Fruit fly (Drosophila melanogaster) whole organism, embryonic: ENCODE measurements around the gene CG42329.
A peak's percentile ranks its signal among the peaks of the same experiment; 100 is the strongest.

ENCODE experiments used
- B-H1 ChIP-seq: fragments of 200-800 bp; sonication (Bioruptor generic); IDR thresholded peaks from 3 replicates; pipeline ENCODE4 v1.3.6; 2022; ENCODE audit warnings: missing biosample characterization, missing genetic modification characterization
- CG10267 ChIP-seq: fragments of 200-800 bp; sonication (Bioruptor generic); optimal IDR thresholded peaks from 2 replicates; lab custom pipeline; 2018; ENCODE audit warnings: missing biosample characterization, mild to moderate bottlenecking, missing genetic modification characterization, moderate library complexity
- CG11723 ChIP-seq: fragments of 200-800 bp; sonication (Bioruptor generic); optimal IDR thresholded peaks from 2 replicates; lab custom pipeline; 2017; ENCODE audit warnings: missing biosample characterization, mild to moderate bottlenecking, missing genetic modification characterization
- CG12236 ChIP-seq: fragments of 200-800 bp; sonication (Bioruptor generic); optimal IDR thresholded peaks from 2 replicates; lab custom pipeline; 2016; ENCODE audit warnings: missing biosample characterization, missing genetic modification characterization
- CG13287 ChIP-seq: fragments of 200-800 bp; sonication (Bioruptor generic); IDR thresholded peaks from 2 replicates; pipeline ENCODE4 v1.3.6; 2022; ENCODE audit warnings: missing biosample characterization, missing genetic modification characterization; ENCODE audit not compliant: partially characterized antibody
- CG13424 ChIP-seq: fragments of 200-800 bp; sonication (Bioruptor generic); optimal IDR thresholded peaks from 2 replicates; lab custom pipeline; 2019; ENCODE audit warnings: missing biosample characterization, mild to moderate bottlenecking, missing genetic modification characterization, moderate library complexity
- CG14050 ChIP-seq: fragments of 200-800 bp; sonication (Bioruptor generic); IDR thresholded peaks from 3 replicates; pipeline ENCODE4 v1.3.6; 2022; ENCODE audit warnings: missing biosample characterization, missing genetic modification characterization
- CG14860 ChIP-seq: fragments of 200-800 bp; sonication (Bioruptor generic); IDR thresholded peaks from 3 replicates; pipeline ENCODE4 v1.3.6; 2022; ENCODE audit warnings: missing biosample characterization, missing genetic modification characterization; ENCODE audit not compliant: partially characterized antibody
- CG16779 ChIP-seq: fragments of 200-800 bp; sonication (Bioruptor generic); IDR thresholded peaks from 2 replicates; pipeline ENCODE4 v1.3.6; 2022; ENCODE audit warnings: missing biosample characterization, missing genetic modification characterization
- CG18262 ChIP-seq: fragments of 200-800 bp; optimal IDR thresholded peaks from 3 replicates; lab custom pipeline; 2019; ENCODE audit warnings: missing biosample characterization, mild to moderate bottlenecking, missing genetic modification characterization, moderate library complexity
- CG18619 ChIP-seq: fragments of 200-800 bp; sonication (Bioruptor generic); optimal IDR thresholded peaks from 3 replicates; lab custom pipeline; 2017; ENCODE audit warnings: missing biosample characterization, mild to moderate bottlenecking, missing genetic modification characterization
- CG3163 ChIP-seq: fragments of 200-800 bp; sonication (Bioruptor generic); optimal IDR thresholded peaks from 3 replicates; lab custom pipeline; 2016; ENCODE audit warnings: missing biosample characterization, missing genetic modification characterization
- CG3281 ChIP-seq: fragments of 200-800 bp; sonication (Bioruptor generic); optimal IDR thresholded peaks from 3 replicates; lab custom pipeline; 2017; ENCODE audit warnings: missing biosample characterization, mild to moderate bottlenecking, missing genetic modification characterization
- CG4282 ChIP-seq: fragments of 200-800 bp; sonication (Bioruptor generic); optimal IDR thresholded peaks from 2 replicates; lab custom pipeline; 2016; ENCODE audit warnings: missing biosample characterization, missing genetic modification characterization
- CG4360 ChIP-seq: fragments of 200-800 bp; sonication (Bioruptor generic); IDR thresholded peaks from 2 replicates; pipeline ENCODE4 v1.3.6; 2022; ENCODE audit warnings: missing biosample characterization, missing genetic modification characterization
- CG4404 ChIP-seq: fragments of 200-800 bp; sonication (Bioruptor generic); IDR thresholded peaks from 2 replicates; pipeline ENCODE4 v1.3.6; 2022; ENCODE audit warnings: missing biosample characterization, missing genetic modification characterization
- CG6272 ChIP-seq: fragments of 200-800 bp; sonication (Bioruptor generic); IDR thresholded peaks from 2 replicates; pipeline ENCODE4 v1.3.6; 2022; ENCODE audit warnings: missing biosample characterization, missing genetic modification characterization
- CG7372 ChIP-seq: fragments of 200-800 bp; sonication (Bioruptor generic); IDR thresholded peaks from 2 replicates; pipeline ENCODE4 v1.3.6; 2022; ENCODE audit warnings: missing biosample characterization, missing genetic modification characterization
- CG7786 ChIP-seq: fragments of 200-800 bp; sonication (Bioruptor generic); optimal IDR thresholded peaks from 2 replicates; lab custom pipeline; 2016; ENCODE audit warnings: missing biosample characterization, missing genetic modification characterization
- CG7987 ChIP-seq: fragments of 200-800 bp; sonication (Bioruptor generic); optimal IDR thresholded peaks from 2 replicates; lab custom pipeline; 2018; ENCODE audit warnings: missing biosample characterization, mild to moderate bottlenecking, missing genetic modification characterization, moderate library complexity
- CG8478 ChIP-seq: fragments of >200 bp; optimal IDR thresholded peaks from 2 replicates; lab custom pipeline; 2018
- D ChIP-seq, 2 experiments: fragments of 200-800 bp in 1 of 2; fragments of >200 bp in 1 of 2; sonication (Bioruptor generic) in 1 of 2; optimal IDR thresholded peaks; 2 replicates in 1 of 2; 3 replicates in 1 of 2; lab custom pipeline; 2017; ENCODE audit warnings: mild to moderate bottlenecking in 1 of 2, missing biosample characterization in 1 of 2, missing genetic modification characterization in 1 of 2, missing genetic modification reagents in 1 of 2
- Dad ChIP-seq: fragments of 200-800 bp; sonication (Bioruptor generic); optimal IDR thresholded peaks from 3 replicates; lab custom pipeline; 2016; ENCODE audit warnings: missing biosample characterization, missing genetic modification characterization
- Dip3 ChIP-seq: fragments of 200-800 bp; sonication (Bioruptor generic); optimal IDR thresholded peaks from 3 replicates; lab custom pipeline; 2016; ENCODE audit warnings: missing biosample characterization, missing genetic modification characterization
- Fer1 ChIP-seq: fragments of 200-800 bp; sonication (Bioruptor generic); optimal IDR thresholded peaks from 2 replicates; lab custom pipeline; 2017; ENCODE audit warnings: missing biosample characterization, mild to moderate bottlenecking, missing genetic modification characterization
- Gsc ChIP-seq: fragments of 200-800 bp; sonication (Bioruptor generic); IDR thresholded peaks from 2 replicates; pipeline ENCODE4 v1.3.6; 2022; ENCODE audit warnings: missing biosample characterization, missing genetic modification characterization
- Lpt ChIP-seq: fragments of >200 bp; optimal IDR thresholded peaks from 2 replicates; lab custom pipeline; 2018; ENCODE audit warnings: missing biosample characterization, missing genetic modification characterization
- NK7.1 ChIP-seq: fragments of 200-800 bp; sonication (Bioruptor generic); optimal IDR thresholded peaks from 3 replicates; lab custom pipeline; 2016; ENCODE audit warnings: missing biosample characterization, missing genetic modification characterization
- NfI ChIP-seq: fragments of 200-800 bp; sonication (Bioruptor generic); optimal IDR thresholded peaks from 3 replicates; lab custom pipeline; 2018; ENCODE audit warnings: missing biosample characterization, mild to moderate bottlenecking, missing genetic modification characterization, moderate library complexity
- Xrp1 ChIP-seq: fragments of 200-800 bp; sonication (Bioruptor generic); IDR thresholded peaks from 2 replicates; pipeline ENCODE4 v1.3.6; 2022; ENCODE audit warnings: missing biosample characterization, missing genetic modification characterization
- ash1 ChIP-seq: fragments of 200-800 bp; sonication (Bioruptor generic); optimal IDR thresholded peaks from 2 replicates; lab custom pipeline; 2018; ENCODE audit warnings: missing biosample characterization, mild to moderate bottlenecking, missing genetic modification characterization
- btn ChIP-seq: fragments of 200-800 bp; sonication (Bioruptor generic); optimal IDR thresholded peaks from 2 replicates; lab custom pipeline; 2016; ENCODE audit warnings: missing biosample characterization, missing genetic modification characterization
- cas ChIP-seq: fragments of 200-800 bp; sonication (Bioruptor generic); IDR thresholded peaks from 2 replicates; pipeline ENCODE4 v1.3.6; 2022; ENCODE audit warnings: missing biosample characterization, missing genetic modification characterization
- crp ChIP-seq, 2 experiments: fragments of 200-800 bp; sonication (Bioruptor generic); optimal IDR thresholded peaks; 2 replicates in 1 of 2; 3 replicates in 1 of 2; lab custom pipeline; 2017; ENCODE audit warnings: missing biosample characterization in 2 of 2, missing genetic modification characterization in 2 of 2, mild to moderate bottlenecking in 1 of 2, moderate library complexity in 1 of 2
- cwo ChIP-seq: fragments of 200-800 bp; sonication (Bioruptor generic); optimal IDR thresholded peaks from 3 replicates; lab custom pipeline; 2017; ENCODE audit warnings: missing biosample characterization, missing genetic modification characterization, mild to moderate bottlenecking, moderate library complexity, missing genetic modification reagents
- danr ChIP-seq: fragments of 200-800 bp; sonication (Bioruptor generic); IDR thresholded peaks from 2 replicates; pipeline ENCODE4 v1.3.6; 2022; ENCODE audit warnings: missing biosample characterization, missing genetic modification characterization
- ewg ChIP-seq: fragments of 200-800 bp; sonication (Bioruptor generic); optimal IDR thresholded peaks from 3 replicates; lab custom pipeline; 2017; ENCODE audit warnings: mild to moderate bottlenecking, missing biosample characterization, missing genetic modification reagents, missing genetic modification characterization
- gsb ChIP-seq: fragments of 200-800 bp; sonication (Bioruptor generic); IDR thresholded peaks from 2 replicates; pipeline ENCODE4 v1.3.6; 2022; ENCODE audit warnings: missing biosample characterization, missing genetic modification characterization
- gsb-n ChIP-seq: fragments of 200-800 bp; sonication (Bioruptor generic); optimal IDR thresholded peaks from 3 replicates; lab custom pipeline; 2018; ENCODE audit warnings: missing biosample characterization, mild to moderate bottlenecking, missing genetic modification characterization
- her ChIP-seq: fragments of 200-800 bp; sonication (Bioruptor generic); optimal IDR thresholded peaks from 2 replicates; lab custom pipeline; 2016; ENCODE audit warnings: missing biosample characterization, missing genetic modification characterization
- ind ChIP-seq: fragments of 200-800 bp; sonication (Bioruptor generic); optimal IDR thresholded peaks from 3 replicates; lab custom pipeline; 2016; ENCODE audit warnings: missing biosample characterization, missing genetic modification characterization
- inv ChIP-seq: fragments of 200-800 bp; sonication (Bioruptor generic); IDR thresholded peaks from 2 replicates; pipeline ENCODE4 v1.3.6; 2022; ENCODE audit warnings: missing biosample characterization, missing genetic modification characterization; ENCODE audit not compliant: partially characterized antibody
- mirr ChIP-seq: fragments of 200-800 bp; sonication (Bioruptor generic); optimal IDR thresholded peaks from 3 replicates; lab custom pipeline; 2018; ENCODE audit warnings: missing biosample characterization, mild to moderate bottlenecking, missing genetic modification characterization
- nau ChIP-seq: fragments of 200-800 bp; sonication (Bioruptor generic); optimal IDR thresholded peaks from 3 replicates; lab custom pipeline; 2017; ENCODE audit warnings: missing biosample characterization, mild to moderate bottlenecking, missing genetic modification characterization, missing genetic modification reagents
- pfk ChIP-seq: fragments of 200-800 bp; sonication (Bioruptor generic); optimal IDR thresholded peaks from 2 replicates; lab custom pipeline; 2018; ENCODE audit warnings: missing biosample characterization, mild to moderate bottlenecking, missing genetic modification characterization, moderate library complexity
- pros ChIP-seq: fragments of 200-800 bp; sonication (Bioruptor generic); optimal IDR thresholded peaks from 3 replicates; lab custom pipeline; 2019; ENCODE audit warnings: missing biosample characterization, mild to moderate bottlenecking, missing genetic modification characterization, moderate library complexity
- seq ChIP-seq: fragments of 200-800 bp; sonication (Bioruptor generic); IDR thresholded peaks from 2 replicates; pipeline ENCODE4 v1.3.6; 2022; ENCODE audit warnings: missing biosample characterization, missing genetic modification characterization
- so ChIP-seq: fragments of 200-800 bp; sonication (Bioruptor generic); IDR thresholded peaks from 3 replicates; pipeline ENCODE4 v1.3.6; 2022; ENCODE audit warnings: missing biosample characterization, missing genetic modification characterization
- vnd ChIP-seq: fragments of 200-800 bp; sonication (Bioruptor generic); IDR thresholded peaks from 3 replicates; pipeline ENCODE4 v1.3.6; 2022; ENCODE audit warnings: missing biosample characterization, missing genetic modification characterization; ENCODE audit not compliant: partially characterized antibody
- wdn ChIP-seq: fragments of 200-800 bp; sonication (Bioruptor generic); IDR thresholded peaks from 2 replicates; pipeline ENCODE4 v1.3.6; 2022; ENCODE audit warnings: missing biosample characterization, missing genetic modification characterization
- yki ChIP-seq: fragments of >200 bp; optimal IDR thresholded peaks from 3 replicates; lab custom pipeline; 2018
- zfh1 ChIP-seq: fragments of 200-800 bp; sonication (Bioruptor generic); IDR thresholded peaks from 3 replicates; pipeline ENCODE4 v1.3.6; 2022; ENCODE audit warnings: missing biosample characterization, missing genetic modification characterization

The CG42329 gene

dm6 chr2L:1207432-1207831, 11.7 kb upstream of the CG42329 start (continued):
- TF ChIP-seq Dip3 (peak; percentile 24), vnd (GFP tag; lab: Robert Waterston, UW) (no peak), her (GFP tag; lab: Kevin White, UChicago) (peak; percentile 32), CG8478 (lab: Kevin White, UChicago) (no peak), NK7.1 (no peak), CG13287 (GFP tag; lab: Robert Waterston, UW) (no peak), yki (lab: Kevin White, UChicago) (no peak), pros (no peak), CG14050 (GFP tag; lab: Robert Waterston, UW) (peak; percentile 58; the same call in 2 of the 3 replicates), Gsc (GFP tag; lab: Robert Waterston, UW) (no peak), inv (no peak), btn (no peak), D (optimal IDR thresholded peaks at IDR 0.05; lab: Kevin White, UChicago) (no peak), D (GFP tag; optimal IDR thresholded peaks at IDR 0.05; lab: Kevin White, UChicago) (no peak), CG18262 (peak; percentile 6), CG3281 (GFP tag; lab: Kevin White, UChicago) (peak; percentile 55), crp (GFP tag; optimal IDR thresholded peaks at IDR 0.05; lab: Kevin White, UChicago) (no peak), CG10267 (tag; lab: Kevin White, UChicago) (no peak), CG4404 (no peak), ind (GFP tag; lab: Kevin White, UChicago) (peak; percentile 42), NfI (GFP tag; lab: Kevin White, UChicago) (no peak), danr (GFP tag; lab: Robert Waterston, UW) (no peak), CG16779 (no peak), gsb (GFP tag; lab: Robert Waterston, UW) (no peak), gsb-n (tag; lab: Kevin White, UChicago) (no peak), CG14860 (no peak), wdn (GFP tag; lab: Robert Waterston, UW) (peak; percentile 62), CG4282 (GFP tag; lab: Kevin White, UChicago) (no peak), CG12236 (no peak), CG7987 (GFP tag; lab: Kevin White, UChicago) (no peak), CG7786 (GFP tag; lab: Kevin White, UChicago) (peak; percentile 42), cas (GFP tag; lab: Robert Waterston, UW) (no peak), CG13424 (tag; lab: Kevin White, UChicago) (peak; percentile 42), so (GFP tag; lab: Robert Waterston, UW) (peak; percentile 75), ash1 (no peak), Fer1 (GFP tag; lab: Kevin White, UChicago) (peak; percentile 57), Dad (GFP tag; lab: Kevin White, UChicago) (peak; percentile 10), CG3163 (no peak), nau (GFP tag; lab: Kevin White, UChicago) (peak; percentile 15), zfh1 (GFP tag; lab: Robert Waterston, UW) (peak; percentile 50; the same call in 2 of the 3 replicates), ewg (peak; percentile 31), pfk (GFP tag; lab: Kevin White, UChicago) (no peak), seq (GFP tag; lab: Robert Waterston, UW) (peak; percentile 64), CG4360 (GFP tag; lab: Robert Waterston, UW) (no peak), cwo (peak; percentile 29), CG6272 (GFP tag; lab: Robert Waterston, UW) (peak; percentile 28; the same call in 1 of the 2 replicates), B-H1 (peak; percentile 42), CG7372 (GFP tag; lab: Robert Waterston, UW) (peak; percentile 49; the same call in 1 of the 2 replicates), Lpt (GFP tag; lab: Kevin White, UChicago) (no peak), mirr (GFP tag; lab: Kevin White, UChicago) (no peak), CG11723 (GFP tag; lab: Kevin White, UChicago) (no peak), CG18619 (GFP tag; lab: Kevin White, UChicago) (no peak), Xrp1 (peak; percentile 69)
